Fruit fly (Drosophila melanogaster) whole organism, prepupa: ENCODE results near the gene CG17329.

Experiments used
- Blimp-1 ChIP-seq: fragments of 200-800 bp; sonication (Bioruptor generic); optimal IDR thresholded peaks from 3 replicates; lab custom pipeline; 2017; ENCODE audit warnings: missing biosample characterization, missing genetic modification characterization, mild to moderate bottlenecking, moderate library complexity, missing genetic modification reagents
- CG10631 ChIP-seq: fragments of 200-800 bp; sonication (Bioruptor generic); optimal IDR thresholded peaks from 2 replicates; lab custom pipeline; 2016; ENCODE audit warnings: missing biosample characterization, missing genetic modification characterization
- CG11294 ChIP-seq: fragments of 200-800 bp; sonication (Bioruptor generic); IDR thresholded peaks from 2 replicates; pipeline ENCODE4 v1.3.6; 2022; ENCODE audit warnings: missing biosample characterization, missing genetic modification characterization
- CG11762 ChIP-seq: fragments of 200-800 bp; sonication (Bioruptor generic); optimal IDR thresholded peaks from 3 replicates; lab custom pipeline; 2016; ENCODE audit warnings: missing biosample characterization, missing genetic modification characterization; ENCODE audit not compliant: insufficient read depth
- CG11902 ChIP-seq: fragments of 200-800 bp; sonication (Bioruptor generic); optimal IDR thresholded peaks from 3 replicates; lab custom pipeline; 2016; ENCODE audit warnings: missing biosample characterization, missing genetic modification characterization
- CG16779 ChIP-seq: fragments of 200-800 bp; sonication (Bioruptor generic); optimal IDR thresholded peaks from 3 replicates; lab custom pipeline; 2017; ENCODE audit warnings: missing biosample characterization, mild to moderate bottlenecking, missing genetic modification characterization
- CG32006 ChIP-seq: fragments of 200-800 bp; sonication (Bioruptor generic); optimal IDR thresholded peaks from 3 replicates; lab custom pipeline; 2017; ENCODE audit warnings: missing biosample characterization, mild to moderate bottlenecking, missing genetic modification characterization
- CG34406 ChIP-seq: fragments of 200-800 bp; sonication (Bioruptor generic); optimal IDR thresholded peaks from 3 replicates; lab custom pipeline; 2016; ENCODE audit warnings: missing biosample characterization, missing genetic modification characterization
- CG3919 ChIP-seq: fragments of 200-800 bp; sonication (Bioruptor generic); optimal IDR thresholded peaks from 3 replicates; lab custom pipeline; 2016; ENCODE audit warnings: missing biosample characterization, missing genetic modification characterization
- CG6163 ChIP-seq: fragments of 200-800 bp; sonication (Bioruptor generic); IDR thresholded peaks from 3 replicates; pipeline ENCODE4 v1.3.6; 2022; ENCODE audit warnings: missing biosample characterization, missing genetic modification characterization
- CG6276 ChIP-seq: fragments of 200-800 bp; sonication (Bioruptor generic); optimal IDR thresholded peaks from 2 replicates; lab custom pipeline; 2017; ENCODE audit warnings: missing biosample characterization, mild to moderate bottlenecking, missing genetic modification characterization
- CG6792 ChIP-seq: fragments of 200-800 bp; sonication (Bioruptor generic); optimal IDR thresholded peaks from 3 replicates; lab custom pipeline; 2016; ENCODE audit warnings: missing biosample characterization, missing genetic modification characterization
- CG6854 ChIP-seq: fragments of 200-800 bp; sonication (Bioruptor generic); optimal IDR thresholded peaks from 2 replicates; lab custom pipeline; 2017; ENCODE audit warnings: missing biosample characterization, mild to moderate bottlenecking, missing genetic modification characterization
- CG7368 ChIP-seq: fragments of 200-800 bp; sonication (Bioruptor generic); optimal IDR thresholded peaks from 3 replicates; lab custom pipeline; 2016; ENCODE audit warnings: missing biosample characterization, missing genetic modification characterization
- CG8119 ChIP-seq: fragments of 200-800 bp; sonication (Bioruptor generic); IDR thresholded peaks from 3 replicates; pipeline ENCODE4 v1.3.6; 2022; ENCODE audit warnings: missing biosample characterization, missing genetic modification characterization
- CG8319 ChIP-seq: fragments of 200-800 bp; sonication (Bioruptor generic); optimal IDR thresholded peaks from 3 replicates; lab custom pipeline; 2016; ENCODE audit warnings: missing biosample characterization, missing genetic modification characterization
- CG8632 ChIP-seq: fragments of 200-800 bp; sonication (Bioruptor generic); optimal IDR thresholded peaks from 3 replicates; lab custom pipeline; 2016; ENCODE audit warnings: missing biosample characterization, missing genetic modification characterization
- CG9139 ChIP-seq: fragments of 200-800 bp; sonication (Bioruptor generic); optimal IDR thresholded peaks from 3 replicates; lab custom pipeline; 2017; ENCODE audit warnings: missing biosample characterization, mild to moderate bottlenecking, missing genetic modification characterization
- Eip75B ChIP-seq: fragments of 200-800 bp; sonication (Bioruptor generic); optimal IDR thresholded peaks from 3 replicates; lab custom pipeline; 2016; ENCODE audit warnings: missing biosample characterization, missing genetic modification characterization
- Eip78C ChIP-seq: fragments of 200-800 bp; sonication (Bioruptor generic); peaks from one replicate; lab custom pipeline; 2016; ENCODE audit warnings: missing biosample characterization, missing genetic modification characterization
- Eip93F ChIP-seq: fragments of 200-800 bp; sonication (Bioruptor generic); optimal IDR thresholded peaks from 2 replicates; lab custom pipeline; 2016; ENCODE audit warnings: missing biosample characterization, mild to moderate bottlenecking, missing genetic modification characterization
- Ets21C ChIP-seq: fragments of 200-800 bp; sonication (Bioruptor generic); optimal IDR thresholded peaks from 3 replicates; lab custom pipeline; 2016; ENCODE audit warnings: missing biosample characterization, missing genetic modification characterization
- Ets96B ChIP-seq: fragments of 200-800 bp; optimal IDR thresholded peaks from 2 replicates; lab custom pipeline; 2019; ENCODE audit warnings: missing biosample characterization, mild to moderate bottlenecking, missing genetic modification characterization, moderate library complexity
- Gug ChIP-seq: fragments of 200-800 bp; sonication (Bioruptor generic); IDR thresholded peaks from 2 replicates; pipeline ENCODE4 v1.3.6; 2022; ENCODE audit warnings: missing biosample characterization, missing genetic modification characterization
- Hr38 ChIP-seq: sonication (Bioruptor generic); optimal IDR thresholded peaks from 2 replicates; lab custom pipeline; 2016; ENCODE audit warnings: missing biosample characterization, missing genetic modification characterization
- Hr4 ChIP-seq: fragments of 200-800 bp; sonication (Bioruptor generic); optimal IDR thresholded peaks from 3 replicates; lab custom pipeline; 2016; ENCODE audit warnings: missing biosample characterization, missing genetic modification characterization
- Lpt ChIP-seq: fragments of 200-800 bp; sonication (Bioruptor generic); optimal IDR thresholded peaks from 3 replicates; lab custom pipeline; 2016; ENCODE audit warnings: missing biosample characterization, missing genetic modification characterization
- Met ChIP-seq: fragments of 200-800 bp; sonication (Bioruptor generic); optimal IDR thresholded peaks from 3 replicates; lab custom pipeline; 2016; ENCODE audit warnings: missing biosample characterization, missing genetic modification characterization
- Sox102F ChIP-seq: fragments of 200-800 bp; sonication (Bioruptor generic); optimal IDR thresholded peaks from 2 replicates; lab custom pipeline; 2016; ENCODE audit warnings: missing biosample characterization, mild to moderate bottlenecking, missing genetic modification characterization
- Sox15 ChIP-seq: fragments of 200-800 bp; sonication (Bioruptor generic); optimal IDR thresholded peaks from 3 replicates; lab custom pipeline; 2016; ENCODE audit warnings: missing biosample characterization, missing genetic modification characterization
- achi ChIP-seq: fragments of 200-800 bp; sonication (Bioruptor generic); optimal IDR thresholded peaks from 3 replicates; lab custom pipeline; 2016; ENCODE audit warnings: missing biosample characterization, missing genetic modification characterization
- cyc ChIP-seq: fragments of 200-800 bp; sonication (Bioruptor generic); optimal IDR thresholded peaks from 3 replicates; lab custom pipeline; 2016; ENCODE audit warnings: missing biosample characterization, missing genetic modification characterization
- dac ChIP-seq: fragments of 200-800 bp; sonication (Bioruptor generic); optimal IDR thresholded peaks from 2 replicates; lab custom pipeline; 2017; ENCODE audit warnings: missing biosample characterization, mild to moderate bottlenecking, missing genetic modification characterization
- dsx ChIP-seq: fragments of 200-800 bp; optimal IDR thresholded peaks from 3 replicates; lab custom pipeline; 2019; ENCODE audit warnings: missing biosample characterization, mild to moderate bottlenecking, missing genetic modification characterization, moderate library complexity; ENCODE audit not compliant: poor library complexity, severe bottlenecking
- eg ChIP-seq: fragments of 200-800 bp; sonication (Bioruptor generic); IDR thresholded peaks from 3 replicates; pipeline ENCODE4 v1.3.6; 2022; ENCODE audit warnings: missing biosample characterization, missing genetic modification characterization
- esn ChIP-seq: fragments of 200-800 bp; sonication (Bioruptor generic); optimal IDR thresholded peaks from 2 replicates; lab custom pipeline; 2016; ENCODE audit warnings: missing biosample characterization, mild to moderate bottlenecking, missing genetic modification characterization, moderate library complexity
- fd59A ChIP-seq: fragments of 200-800 bp; sonication (Bioruptor generic); optimal IDR thresholded peaks from 2 replicates; lab custom pipeline; 2017; ENCODE audit warnings: missing biosample characterization, mild to moderate bottlenecking, missing genetic modification characterization, missing genetic modification reagents
- fd85E ChIP-seq: fragments of 200-800 bp; sonication (Bioruptor generic); optimal IDR thresholded peaks from 3 replicates; lab custom pipeline; 2016; ENCODE audit warnings: missing biosample characterization, missing genetic modification characterization
- fkh ChIP-seq: fragments of 200-800 bp; sonication (Bioruptor generic); optimal IDR thresholded peaks from 3 replicates; lab custom pipeline; 2017; ENCODE audit warnings: missing biosample characterization, mild to moderate bottlenecking, missing genetic modification characterization, moderate library complexity
- lz ChIP-seq: fragments of 200-800 bp; sonication (Bioruptor generic); optimal IDR thresholded peaks from 3 replicates; lab custom pipeline; 2016; ENCODE audit warnings: missing biosample characterization, missing genetic modification characterization
- pdm3 ChIP-seq: fragments of 200-800 bp; sonication (Bioruptor generic); optimal IDR thresholded peaks from 3 replicates; lab custom pipeline; 2016; ENCODE audit warnings: missing biosample characterization, missing genetic modification characterization
- salr ChIP-seq, 2 experiments: fragments of 200-800 bp; sonication (Bioruptor generic); optimal IDR thresholded peaks; 3 replicates each; lab custom pipeline; 2016 to 2018; ENCODE audit warnings: missing biosample characterization in 2 of 2, missing genetic modification characterization in 2 of 2, mild to moderate bottlenecking in 1 of 2
- spab ChIP-seq: fragments of 200-800 bp; sonication (Bioruptor generic); optimal IDR thresholded peaks from 2 replicates; lab custom pipeline; 2017; ENCODE audit warnings: missing biosample characterization, mild to moderate bottlenecking, missing genetic modification characterization, missing genetic modification reagents
- ss ChIP-seq, 2 experiments: fragments of 200-800 bp; sonication (Bioruptor generic); optimal IDR thresholded peaks; 2 replicates in 1 of 2; 3 replicates in 1 of 2; lab custom pipeline; 2017 to 2018; ENCODE audit warnings: mild to moderate bottlenecking in 2 of 2, missing biosample characterization in 2 of 2, missing genetic modification characterization in 2 of 2, moderate library complexity in 1 of 2
- topi ChIP-seq: fragments of 200-800 bp; sonication (Bioruptor generic); optimal IDR thresholded peaks from 3 replicates; lab custom pipeline; 2016; ENCODE audit warnings: missing biosample characterization, missing genetic modification characterization

The CG17329 gene

dm6 chr2L:16284306-16285299 lies 6.5 kb upstream of the CG17329 start (continued):
- TF ChIP-seq ss (GFP tag; optimal IDR thresholded peaks at IDR 0.05; lab: Kevin White, UChicago) (peak in 1 of 2 experiments; percentile 69), CG8119 (no peak), Sox102F (GFP tag; lab: Kevin White, UChicago) (peak; percentile 75), CG11762 (GFP tag; lab: Kevin White, UChicago) (peak; percentile 54), CG10631 (GFP tag; lab: Kevin White, UChicago) (peak; percentile 56), CG11902 (GFP tag; lab: Kevin White, UChicago) (peak; percentile 3), Eip93F (GFP tag; lab: Kevin White, UChicago) (peak; percentile 6), CG6163 (GFP tag; lab: Robert Waterston, UW) (no peak), CG9139 (peak; percentile 39), fd85E (GFP tag; lab: Kevin White, UChicago) (peak; percentile 67)

- TF ChIP-seq Ets21C: peak; percentile 87
- peak; percentile 85 for TF ChIP-seq CG8632 (GFP tag; lab: Kevin White, UChicago)
- TF ChIP-seq Met (GFP tag; lab: Kevin White, UChicago): peak; percentile 92
- peak; percentile 93 for TF ChIP-seq CG7368
- peak; percentile 55 for TF ChIP-seq CG6854
- TF ChIP-seq Blimp-1 (GFP tag; lab: Kevin White, UChicago): peak; percentile 71
- peak; percentile 70 for TF ChIP-seq CG6276 (GFP tag; lab: Kevin White, UChicago)
- TF ChIP-seq CG32006 (GFP tag; lab: Kevin White, UChicago): peak; percentile 83
- peak; percentile 90 for TF ChIP-seq lz (GFP tag; lab: Kevin White, UChicago)
- no peak for TF ChIP-seq Hr38 (GFP tag; lab: Kevin White, UChicago)
- peak; percentile 31 for TF ChIP-seq CG9139
- peak; percentile 50 for TF ChIP-seq CG16779 (tag; lab: Kevin White, UChicago)
- peak; percentile 85 for TF ChIP-seq CG6792
- TF ChIP-seq topi (GFP tag; lab: Kevin White, UChicago): peak; percentile 92
- TF ChIP-seq cyc (GFP tag; lab: Kevin White, UChicago): peak; percentile 92
- peak; percentile 86 for TF ChIP-seq CG34406 (GFP tag; lab: Kevin White, UChicago)
- TF ChIP-seq Gug (GFP tag; lab: Robert Waterston, UW): no peak
- TF ChIP-seq Lpt (GFP tag; lab: Kevin White, UChicago): peak; percentile 74
- TF ChIP-seq CG8119: no peak
- peak; percentile 93 for TF ChIP-seq pdm3 (GFP tag; lab: Kevin White, UChicago)
- peak; percentile 54 for TF ChIP-seq spab
- peak; percentile 38 to 79 for TF ChIP-seq salr (GFP tag; optimal IDR thresholded peaks at IDR 0.05; lab: Kevin White, UChicago)
- TF ChIP-seq fd59A (GFP tag; lab: Kevin White, UChicago): peak; percentile 72
- TF ChIP-seq fkh: peak; percentile 22
- no peak for TF ChIP-seq CG6163 (GFP tag; lab: Robert Waterston, UW)
- TF ChIP-seq CG8319 (GFP tag; lab: Kevin White, UChicago): peak; percentile 77
- peak; percentile 87 for TF ChIP-seq Hr4
- TF ChIP-seq dac (GFP tag; lab: Kevin White, UChicago): peak; percentile 71
- TF ChIP-seq Sox102F (GFP tag; lab: Kevin White, UChicago): peak; percentile 93
- TF ChIP-seq Eip75B (GFP tag; lab: Kevin White, UChicago): peak; percentile 83
- TF ChIP-seq CG11294: no peak
- TF ChIP-seq dsx (GFP tag; lab: Kevin White, UChicago): peak; percentile 75
- TF ChIP-seq CG10631 (GFP tag; lab: Kevin White, UChicago): peak; percentile 87
- no peak for TF ChIP-seq eg (GFP tag; lab: Robert Waterston, UW)
- TF ChIP-seq Ets96B: peak; percentile 86
- peak in 1 of 2 experiments; percentile 70 for TF ChIP-seq ss (GFP tag; optimal IDR thresholded peaks at IDR 0.05; lab: Kevin White, UChicago)
- peak; percentile 97 for TF ChIP-seq Eip78C (GFP tag; lab: Kevin White, UChicago)
- peak; percentile 83 for TF ChIP-seq Sox15 (GFP tag; lab: Kevin White, UChicago)
- TF ChIP-seq CG11902 (GFP tag; lab: Kevin White, UChicago): peak; percentile 89
- TF ChIP-seq CG3919 (GFP tag; lab: Kevin White, UChicago): peak; percentile 88
- peak; percentile 94 for TF ChIP-seq esn
- TF ChIP-seq achi (GFP tag; lab: Kevin White, UChicago): peak; percentile 83
Observed at dm6 chr2L:16285692-16286359, 5.3 kb upstream of the CG17329 start.
